Worm (Caenorhabditis elegans) whole organism, L3 larva: ENCODE measurements around the gene faah-4.

Experiments used
- ama-1 ChIP-seq: fragments of 150-350 bp; optimal IDR thresholded peaks from 2 replicates; lab custom pipeline; 2018
- egl-27 ChIP-seq: sonication (generic microtip); optimal IDR thresholded peaks from 4 replicates; lab custom pipeline; 2017; ENCODE audit warnings: missing biosample characterization, missing genetic modification reagents, missing genetic modification characterization
- eor-1 ChIP-seq, 2 experiments: fragments of 150-350 bp; optimal IDR thresholded peaks; 2 replicates each; lab custom pipeline; 2014 to 2018; ENCODE audit warnings: missing biosample characterization in 2 of 2, missing genetic modification characterization in 2 of 2
- fos-1 ChIP-seq: fragments of 150-350 bp; optimal IDR thresholded peaks from 2 replicates; lab custom pipeline; 2014; ENCODE audit warnings: missing biosample characterization, missing genetic modification characterization
- mdl-1 ChIP-seq: fragments of 150-350 bp; optimal IDR thresholded peaks from 2 replicates; lab custom pipeline; 2014; ENCODE audit warnings: missing biosample characterization, missing genetic modification characterization
- nfya-1 ChIP-seq: sonication (generic microtip); optimal IDR thresholded peaks from 2 replicates; lab custom pipeline; 2017; ENCODE audit warnings: missing genetic modification characterization, mild to moderate bottlenecking, missing compliant biosample characterization, antibody characterized with exemption, moderate library complexity; ENCODE audit not compliant: insufficient read depth
- nhr-23 ChIP-seq: fragments of 150-350 bp; optimal IDR thresholded peaks from 2 replicates; lab custom pipeline; 2014; ENCODE audit warnings: missing biosample characterization, missing genetic modification reagents, missing genetic modification characterization
- nhr-43 ChIP-seq: sonication (generic microtip); optimal IDR thresholded peaks from 2 replicates; lab custom pipeline; 2016; ENCODE audit warnings: mild to moderate bottlenecking, missing genetic modification characterization, missing compliant biosample characterization; ENCODE audit not compliant: poor library complexity, severe bottlenecking
- nhr-77 ChIP-seq: fragments of 150-350 bp; optimal IDR thresholded peaks from 2 replicates; lab custom pipeline; 2014; ENCODE audit warnings: missing biosample characterization, missing genetic modification characterization
- pha-4 ChIP-seq: fragments of 150-350 bp; optimal IDR thresholded peaks from 2 replicates; lab custom pipeline; 2014; ENCODE audit warnings: missing biosample characterization, missing genetic modification reagents, missing genetic modification characterization
- unc-39 ChIP-seq: sonication (generic microtip); optimal IDR thresholded peaks from 4 replicates; lab custom pipeline; 2017; ENCODE audit warnings: missing biosample characterization, missing genetic modification characterization

DNA sequence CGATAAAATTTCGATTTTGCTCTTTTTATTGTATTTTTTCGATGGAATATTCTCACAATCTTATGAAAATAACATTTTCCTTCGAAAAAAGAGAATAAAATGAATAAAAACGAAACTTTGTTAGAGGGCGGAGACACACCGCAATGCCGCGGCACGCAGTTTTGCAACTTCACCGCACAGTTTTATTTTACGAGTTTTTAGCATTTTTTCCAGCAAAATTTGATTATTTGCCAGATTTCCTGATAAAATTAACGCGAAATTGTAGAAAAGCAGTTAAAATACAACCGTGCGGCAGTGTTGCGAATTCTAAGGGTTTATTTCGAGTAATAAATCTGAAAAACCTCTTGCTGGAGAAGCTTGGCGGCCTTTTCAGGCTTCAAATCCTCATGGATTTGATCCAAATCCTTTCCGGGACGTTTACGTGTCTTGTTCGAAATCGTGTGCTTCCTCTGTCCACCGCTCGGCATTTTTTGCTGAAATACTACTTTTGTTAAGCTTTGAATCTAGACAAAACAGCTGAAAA, 8.6 kb upstream of the faah-4 start, which contains the start of gene znf-593:
- TF ChIP-seq eor-1 (tag; optimal IDR thresholded peaks at IDR 0.05; lab: Kevin White, UChicago) (no peak), nhr-23 (tag; lab: Kevin White, UChicago) (no peak), ama-1 (lab: Kevin White, UChicago) (peak; percentile 1), nhr-77 (tag; lab: Kevin White, UChicago) (no peak), unc-39 (no peak), nfya-1 (tag; lab: Kevin White, UChicago) (no peak), fos-1 (tag; lab: Kevin White, UChicago) (no peak), egl-27 (no peak), nhr-43 (peak; percentile 56), pha-4 (tag; lab: Kevin White, UChicago) (peak; percentile 32), mdl-1 (no peak)
